Fruit fly (Drosophila melanogaster) S2 (cell line): Measurements from ENCODE around the gene ais.

Experiments
- CG8478 ChIP-seq: fragments of >200 bp; optimal IDR thresholded peaks from 2 replicates; lab custom pipeline; 2018
- CTCF ChIP-seq, 2 experiments: fragments of >200 bp; optimal IDR thresholded peaks; 2 replicates each; lab custom pipeline; 2018

dm6 chr3L:17791067-17791466 lies 13.4 kb downstream of the ais start:
- no peak for TF ChIP-seq CG8478 (lab: Kevin White, UChicago)
- no peak for TF ChIP-seq CTCF (optimal IDR thresholded peaks at IDR 0.05; lab: Kevin White, UChicago)
